Worm (Caenorhabditis elegans): ENCODE measurements around the gene lin-8.

The lin-8 gene

DNA sequence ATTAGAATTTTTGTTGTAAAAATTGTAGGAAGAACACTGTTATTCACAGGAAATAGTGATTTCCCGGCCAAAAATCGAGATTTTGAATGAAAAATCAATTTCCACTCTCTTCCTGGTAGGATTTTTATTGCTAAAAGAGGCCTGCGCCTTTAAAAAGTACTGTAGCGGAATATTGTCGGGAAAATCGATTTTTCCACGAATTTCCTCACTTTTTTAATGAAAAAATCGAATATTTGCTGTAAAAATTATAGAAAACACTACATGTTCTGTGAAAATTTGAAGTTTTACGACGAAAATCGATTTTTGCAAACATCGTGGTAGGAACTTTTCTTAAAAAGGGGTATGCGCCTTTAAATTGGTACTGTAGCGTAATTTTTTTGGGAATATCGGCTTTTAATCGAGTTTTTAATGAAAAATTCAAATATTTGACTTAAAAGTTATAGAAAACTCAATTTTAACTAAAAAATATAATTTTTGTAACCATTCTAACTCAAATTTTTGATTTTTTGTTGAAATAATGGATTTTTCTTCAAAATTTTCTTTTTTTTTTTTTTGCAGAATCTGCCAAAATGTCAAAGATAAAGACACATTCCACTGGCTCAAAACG lies at the start of gene lin-8:
lin-8 (plus strand) TSS at position 557 of the 607 bp plus-strand sequence.
- TF ChIP-seq ama-1 (optimal IDR thresholded peaks at IDR 0.05) (no peak), nhr-28 (tag; optimal IDR thresholded peaks at IDR 0.05) (no peak), nhr-23 (tag; optimal IDR thresholded peaks at IDR 0.05) (no peak), mml-1 (tag; optimal IDR thresholded peaks at IDR 0.05) (no peak), hmg-11 (tag; optimal IDR thresholded peaks at IDR 0.05) (no peak), nhr-12 (tag; optimal IDR thresholded peaks at IDR 0.05) (no peak), daf-12 (tag; optimal IDR thresholded peaks at IDR 0.05) (no peak), sea-2 (GFP tag; optimal IDR thresholded peaks at IDR 0.05) (no peak)

DNA sequence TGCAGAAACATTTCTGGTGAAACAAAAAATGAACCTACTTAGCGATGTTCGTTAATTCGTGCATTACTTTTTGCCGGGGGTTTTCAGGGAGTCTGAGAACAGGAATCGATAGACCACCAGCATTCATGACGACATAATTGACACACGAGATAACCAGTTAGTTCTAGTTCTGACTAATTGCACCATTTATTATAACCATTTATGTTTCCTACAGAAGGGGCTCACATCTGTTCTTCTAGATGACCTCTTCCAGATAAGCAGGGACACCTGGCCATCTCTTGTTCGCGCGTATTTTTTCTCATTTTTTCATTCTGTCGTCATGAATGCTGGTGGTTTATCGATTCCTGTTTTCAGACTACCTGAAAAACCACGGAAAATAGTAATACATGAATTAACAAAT lies 48.2 kb upstream of the lin-8 start, which contains the start of gene sdz-5:
sdz-5 (plus strand) TSS at position 301 of the 400 bp plus-strand sequence.
- TF ChIP-seq unc-39 (tag; optimal IDR thresholded peaks at IDR 0.05): no peak
- no peak for TF ChIP-seq elt-2 (tag; optimal IDR thresholded peaks at IDR 0.05)
- TF ChIP-seq nfya-1 (tag; optimal IDR thresholded peaks at IDR 0.05; ENCODE audit: insufficient read depth): no peak
- no peak for TF ChIP-seq ceh-16 (tag; optimal IDR thresholded peaks at IDR 0.05)
- TF ChIP-seq aly-2 (tag; optimal IDR thresholded peaks at IDR 0.05): no peak
- TF ChIP-seq fos-1 (tag; optimal IDR thresholded peaks at IDR 0.05): no peak
- TF ChIP-seq pqm-1 (tag; optimal IDR thresholded peaks at IDR 0.05): no peak
- no peak for TF ChIP-seq elt-1 (tag; optimal IDR thresholded peaks at IDR 0.05)

ce11 chrII:3012133-3012532 lies 44.5 kb upstream of the lin-8 start, which contains the start of gene C41H7.9:
TSS of gene C41H7.9 (minus strand) at chrII:3012233.
- TF ChIP-seq hmg-11 (tag; optimal IDR thresholded peaks at IDR 0.05): no peak
- TF ChIP-seq ama-1 (optimal IDR thresholded peaks at IDR 0.05): no peak
- TF ChIP-seq R02D3.7 (tag; optimal IDR thresholded peaks at IDR 0.05): no peak
- TF ChIP-seq ztf-11 (tag; optimal IDR thresholded peaks at IDR 0.05): no peak
- TF ChIP-seq pha-4 (tag; optimal IDR thresholded peaks at IDR 0.05): no peak
- no peak for TF ChIP-seq nhr-237 (tag; optimal IDR thresholded peaks at IDR 0.05)
- no peak for TF ChIP-seq nhr-12 (tag; optimal IDR thresholded peaks at IDR 0.05)
- no peak for TF ChIP-seq lsy-12 (tag; optimal IDR thresholded peaks at IDR 0.05)
- no peak for TF ChIP-seq nhr-77 (tag; optimal IDR thresholded peaks at IDR 0.05)
- no peak for TF ChIP-seq mml-1 (tag; optimal IDR thresholded peaks at IDR 0.05)
- no peak for TF ChIP-seq nfya-1 (tag; optimal IDR thresholded peaks at IDR 0.05; ENCODE audit: insufficient read depth)
- TF ChIP-seq ZK546.5 (tag; optimal IDR thresholded peaks at IDR 0.05): no peak
- TF ChIP-seq nhr-23 (tag; optimal IDR thresholded peaks at IDR 0.05): no peak
- no peak for TF ChIP-seq unc-62 (GFP tag; optimal IDR thresholded peaks at IDR 0.05)
- TF ChIP-seq lin-39 (tag; optimal IDR thresholded peaks at IDR 0.05): no peak
- no peak for TF ChIP-seq nhr-76 (tag; optimal IDR thresholded peaks at IDR 0.05)
- no peak for TF ChIP-seq zag-1 (tag; optimal IDR thresholded peaks at IDR 0.05)
- no peak for TF ChIP-seq aly-2 (tag; optimal IDR thresholded peaks at IDR 0.05)
- TF ChIP-seq nhr-25 (tag; optimal IDR thresholded peaks at IDR 0.05): no peak
- TF ChIP-seq fos-1 (tag; optimal IDR thresholded peaks at IDR 0.05): no peak

ce11 chrII:3014196-3014849 lies 42.3 kb upstream of the lin-8 start, which contains the start of gene C41H7.2:
TSS of gene C41H7.2 (plus strand) at chrII:3014817.
- TF ChIP-seq sea-2 (GFP tag; optimal IDR thresholded peaks at IDR 0.05) (no peak), lin-15B (tag; optimal IDR thresholded peaks at IDR 0.05) (no peak), ceh-28 (tag; optimal IDR thresholded peaks at IDR 0.05) (no peak), pqm-1 (tag; optimal IDR thresholded peaks at IDR 0.05) (peak; percentile 49), nfya-1 (tag; optimal IDR thresholded peaks at IDR 0.05; ENCODE audit: insufficient read depth) (peak; percentile 83), unc-62 (GFP tag; optimal IDR thresholded peaks at IDR 0.05) (no peak), elt-2 (tag; optimal IDR thresholded peaks at IDR 0.05) (peak; percentile 91)

ce11 chrII:3019807-3020206 lies 36.8 kb upstream of the lin-8 start, which contains the start of gene clec-3:
TSS of gene clec-3 (minus strand) at chrII:3019907.
- TF ChIP-seq lin-39 (tag; optimal IDR thresholded peaks at IDR 0.05) (no peak), nhr-43 (tag; optimal IDR thresholded peaks at IDR 0.05; ENCODE audit: poor library complexity, severe bottlenecking) (no peak), ceh-9 (tag; optimal IDR thresholded peaks at IDR 0.05) (no peak), elt-1 (tag; optimal IDR thresholded peaks at IDR 0.05) (no peak)

Measured in whole organism, L3 larva.